Fruit fly (Drosophila melanogaster) whole organism, embryonic: Measurements from ENCODE around the gene CG8509.

Experiments used
- ATbp ChIP-seq: fragments of 200-800 bp; sonication (Bioruptor generic); optimal IDR thresholded peaks from 2 replicates; lab custom pipeline; 2017; ENCODE audit warnings: missing biosample characterization, mild to moderate bottlenecking, missing genetic modification characterization, missing genetic modification reagents
- Atf3 ChIP-seq: fragments of 200-800 bp; sonication (Bioruptor generic); optimal IDR thresholded peaks from 3 replicates; lab custom pipeline; 2016; ENCODE audit warnings: missing biosample characterization, missing genetic modification characterization
- CG10366 ChIP-seq: fragments of 200-800 bp; sonication (Bioruptor generic); IDR thresholded peaks from 2 replicates; pipeline ENCODE4 v1.3.6; 2022; ENCODE audit warnings: missing biosample characterization, missing genetic modification characterization
- CG10462 ChIP-seq: fragments of 200-800 bp; sonication (Bioruptor generic); optimal IDR thresholded peaks from 2 replicates; lab custom pipeline; 2016; ENCODE audit warnings: missing biosample characterization, missing genetic modification characterization
- CG10543 ChIP-seq: fragments of 200-800 bp; sonication (Bioruptor generic); optimal IDR thresholded peaks from 3 replicates; lab custom pipeline; 2017; ENCODE audit warnings: missing biosample characterization, mild to moderate bottlenecking, missing genetic modification characterization, moderate library complexity
- CG11093 ChIP-seq: fragments of 200-800 bp; sonication (Bioruptor generic); IDR thresholded peaks from 3 replicates; pipeline ENCODE4 v1.3.6; 2022; ENCODE audit warnings: missing biosample characterization, missing genetic modification characterization
- CG11560 ChIP-seq: fragments of 200-800 bp; sonication (Bioruptor generic); IDR thresholded peaks from 3 replicates; pipeline ENCODE4 v1.3.6; 2022; ENCODE audit warnings: missing biosample characterization, missing genetic modification characterization
- CG13894 ChIP-seq: fragments of 200-800 bp; sonication (Bioruptor generic); optimal IDR thresholded peaks from 3 replicates; lab custom pipeline; 2018; ENCODE audit warnings: missing biosample characterization, mild to moderate bottlenecking, missing genetic modification characterization, moderate library complexity
- CG14014 ChIP-seq: fragments of 200-800 bp; sonication (Bioruptor generic); IDR thresholded peaks from 2 replicates; pipeline ENCODE4 v1.3.6; 2022; ENCODE audit warnings: missing biosample characterization, missing genetic modification characterization
- CG14710 ChIP-seq: fragments of 200-800 bp; sonication (Bioruptor generic); optimal IDR thresholded peaks from 3 replicates; lab custom pipeline; 2019; ENCODE audit warnings: missing biosample characterization, mild to moderate bottlenecking, missing genetic modification characterization, moderate library complexity
- CG14860 ChIP-seq: fragments of 200-800 bp; sonication (Bioruptor generic); IDR thresholded peaks from 3 replicates; pipeline ENCODE4 v1.3.6; 2022; ENCODE audit warnings: missing biosample characterization, missing genetic modification characterization; ENCODE audit not compliant: partially characterized antibody
- CG17361 ChIP-seq: fragments of 200-800 bp; sonication (Bioruptor generic); IDR thresholded peaks from 3 replicates; pipeline ENCODE4 v1.3.6; 2022; ENCODE audit warnings: missing biosample characterization, missing genetic modification characterization
- CG18599 ChIP-seq: fragments of 200-800 bp; sonication (Bioruptor generic); optimal IDR thresholded peaks from 3 replicates; lab custom pipeline; 2017; ENCODE audit warnings: missing biosample characterization, missing genetic modification characterization, mild to moderate bottlenecking, moderate library complexity, missing genetic modification reagents
- CG30431 ChIP-seq: fragments of 200-800 bp; sonication (Bioruptor generic); optimal IDR thresholded peaks from 2 replicates; lab custom pipeline; 2017; ENCODE audit warnings: missing biosample characterization, missing genetic modification characterization
- CG3726 ChIP-seq: fragments of 200-800 bp; sonication (Bioruptor generic); IDR thresholded peaks from 3 replicates; pipeline ENCODE4, ENCODE4 v1.3.6; 2022; ENCODE audit warnings: missing biosample characterization, missing genetic modification characterization
- CG4328 ChIP-seq: fragments of 200-800 bp; sonication (Bioruptor generic); optimal IDR thresholded peaks from 3 replicates; lab custom pipeline; 2017; ENCODE audit warnings: missing biosample characterization, missing genetic modification reagents, missing genetic modification characterization
- CG4730 ChIP-seq: fragments of 200-800 bp; sonication (Bioruptor generic); IDR thresholded peaks from 2 replicates; pipeline ENCODE4 v1.3.6; 2022; ENCODE audit warnings: missing biosample characterization, missing genetic modification characterization
- CG7928 ChIP-seq: fragments of 200-800 bp; sonication (Bioruptor generic); optimal IDR thresholded peaks from 2 replicates; lab custom pipeline; 2017; ENCODE audit warnings: missing biosample characterization, mild to moderate bottlenecking, missing genetic modification characterization
- CG7987 ChIP-seq: fragments of 200-800 bp; sonication (Bioruptor generic); optimal IDR thresholded peaks from 2 replicates; lab custom pipeline; 2018; ENCODE audit warnings: missing biosample characterization, mild to moderate bottlenecking, missing genetic modification characterization, moderate library complexity
- CG8388 ChIP-seq: fragments of 200-800 bp; sonication (Bioruptor generic); optimal IDR thresholded peaks from 2 replicates; lab custom pipeline; 2019; ENCODE audit warnings: missing biosample characterization, mild to moderate bottlenecking, missing genetic modification characterization, moderate library complexity
- Dbx ChIP-seq: fragments of 200-800 bp; sonication (Bioruptor generic); IDR thresholded peaks from 3 replicates; pipeline ENCODE4 v1.3.6; 2022; ENCODE audit warnings: missing biosample characterization, missing genetic modification characterization
- Doc2 ChIP-seq: fragments of 200-800 bp; sonication (Bioruptor generic); IDR thresholded peaks from 2 replicates; pipeline ENCODE4 v1.3.6; 2022; ENCODE audit warnings: missing biosample characterization, missing genetic modification characterization
- Dref ChIP-seq: fragments of 200-800 bp; sonication (Bioruptor generic); IDR thresholded peaks from 2 replicates; pipeline ENCODE4 v1.3.6; 2022; ENCODE audit warnings: missing biosample characterization, missing genetic modification characterization
- Lim3 ChIP-seq: fragments of 200-800 bp; sonication (Bioruptor generic); IDR thresholded peaks from 2 replicates; pipeline ENCODE4 v1.3.6; 2022; ENCODE audit warnings: missing biosample characterization, missing genetic modification characterization
- Max ChIP-seq: fragments of 200-800 bp; sonication (Bioruptor generic); optimal IDR thresholded peaks from 2 replicates; lab custom pipeline; 2016; ENCODE audit warnings: missing biosample characterization, mild to moderate bottlenecking, missing genetic modification characterization
- Myb ChIP-seq: fragments of 200-800 bp; sonication (Bioruptor generic); optimal IDR thresholded peaks from 2 replicates; lab custom pipeline; 2016; ENCODE audit warnings: missing biosample characterization, missing genetic modification characterization
- Nf-YC ChIP-seq: fragments of 200-800 bp; optimal IDR thresholded peaks from 3 replicates; lab custom pipeline; 2019; ENCODE audit warnings: missing biosample characterization, mild to moderate bottlenecking, missing genetic modification characterization, moderate library complexity
- Opbp ChIP-seq: fragments of 200-800 bp; sonication (Bioruptor generic); IDR thresholded peaks from 3 replicates; pipeline ENCODE4 v1.3.6; 2022; ENCODE audit warnings: missing biosample characterization, missing genetic modification characterization; ENCODE audit not compliant: partially characterized antibody
- Spps ChIP-seq: fragments of 200-800 bp; sonication (Bioruptor generic); optimal IDR thresholded peaks from 2 replicates; lab custom pipeline; 2018; ENCODE audit warnings: missing biosample characterization, mild to moderate bottlenecking, missing genetic modification characterization
- Xbp1 ChIP-seq: fragments of 200-800 bp; sonication (Bioruptor generic); optimal IDR thresholded peaks from 3 replicates; lab custom pipeline; 2016; ENCODE audit warnings: missing biosample characterization, mild to moderate bottlenecking, missing genetic modification characterization
- ato ChIP-seq: fragments of 200-800 bp; sonication (Bioruptor generic); IDR thresholded peaks from 2 replicates; pipeline ENCODE4 v1.3.6; 2022; ENCODE audit warnings: missing biosample characterization, missing genetic modification characterization; ENCODE audit not compliant: partially characterized antibody
- bbx ChIP-seq: fragments of 200-800 bp; sonication (Bioruptor generic); IDR thresholded peaks from 2 replicates; pipeline ENCODE4 v1.3.6; 2022; ENCODE audit warnings: missing biosample characterization, missing genetic modification characterization; ENCODE audit not compliant: partially characterized antibody
- cg ChIP-seq: fragments of 200-800 bp; sonication (Bioruptor generic); optimal IDR thresholded peaks from 3 replicates; lab custom pipeline; 2019; ENCODE audit warnings: missing biosample characterization, mild to moderate bottlenecking, missing genetic modification characterization, moderate library complexity
- ci ChIP-seq: fragments of 200-800 bp; sonication (Bioruptor generic); IDR thresholded peaks from 3 replicates; pipeline ENCODE4 v1.3.6; 2022; ENCODE audit warnings: missing biosample characterization, missing genetic modification characterization
- crc ChIP-seq: fragments of 200-800 bp; sonication (Bioruptor generic); optimal IDR thresholded peaks from 2 replicates; lab custom pipeline; 2016; ENCODE audit warnings: missing biosample characterization, missing genetic modification characterization
- cwo ChIP-seq: fragments of 200-800 bp; sonication (Bioruptor generic); optimal IDR thresholded peaks from 3 replicates; lab custom pipeline; 2017; ENCODE audit warnings: missing biosample characterization, missing genetic modification characterization, mild to moderate bottlenecking, moderate library complexity, missing genetic modification reagents
- dpn ChIP-seq, 2 experiments: fragments of 200-800 bp; sonication (Bioruptor generic); optimal IDR thresholded peaks; 3 replicates each; lab custom pipeline; 2016; ENCODE audit warnings: missing biosample characterization in 2 of 2, missing genetic modification characterization in 2 of 2
- en ChIP-seq: fragments of 200-800 bp; sonication (Bioruptor generic); optimal IDR thresholded peaks from 2 replicates; lab custom pipeline; 2016; ENCODE audit warnings: missing biosample characterization, missing genetic modification characterization
- eve ChIP-seq, 2 experiments: fragments of >200 bp; optimal IDR thresholded peaks; 2 replicates each; lab custom pipeline; 2017; ENCODE audit warnings: missing biosample characterization in 2 of 2, missing genetic modification characterization in 2 of 2
- ham ChIP-seq: fragments of 200-800 bp; sonication (Bioruptor generic); IDR thresholded peaks from 2 replicates; pipeline ENCODE4 v1.3.6; 2022; ENCODE audit warnings: missing biosample characterization, missing genetic modification characterization
- jigr1 ChIP-seq: fragments of 200-800 bp; sonication (Bioruptor generic); IDR thresholded peaks from 3 replicates; pipeline ENCODE4 v1.3.6; 2022; ENCODE audit warnings: missing biosample characterization, missing genetic modification characterization
- lola ChIP-seq, 3 experiments: fragments of >200 bp in 2 of 3; fragments of 200-800 bp in 1 of 3; sonication (Bioruptor generic) in 1 of 3; optimal IDR thresholded peaks; 2 replicates each; lab custom pipeline; 2017 to 2019; ENCODE audit warnings: missing biosample characterization in 3 of 3, missing genetic modification characterization in 3 of 3, mild to moderate bottlenecking in 1 of 3, moderate library complexity in 1 of 3
- odd ChIP-seq: fragments of 200-800 bp; sonication (Bioruptor generic); optimal IDR thresholded peaks from 2 replicates; lab custom pipeline; 2017; ENCODE audit warnings: missing biosample characterization, mild to moderate bottlenecking, missing genetic modification characterization
- scrt ChIP-seq: fragments of 200-800 bp; sonication (Bioruptor generic); optimal IDR thresholded peaks from 2 replicates; lab custom pipeline; 2018; ENCODE audit warnings: missing biosample characterization, mild to moderate bottlenecking, missing genetic modification characterization, moderate library complexity
- sens ChIP-seq: fragments of 200-800 bp; sonication (Bioruptor generic); peaks from one replicate; lab custom pipeline; 2016; ENCODE audit warnings: missing biosample characterization, missing genetic modification characterization
- sob ChIP-seq: fragments of 200-800 bp; sonication (Bioruptor generic); IDR thresholded peaks from 2 replicates; pipeline ENCODE4 v1.3.6; 2022; ENCODE audit warnings: missing biosample characterization, missing genetic modification characterization
- tio ChIP-seq: fragments of 200-800 bp; sonication (Bioruptor generic); optimal IDR thresholded peaks from 2 replicates; lab custom pipeline; 2017; ENCODE audit warnings: missing biosample characterization, missing genetic modification characterization, inconsistent platforms
- wdn ChIP-seq: fragments of 200-800 bp; sonication (Bioruptor generic); IDR thresholded peaks from 2 replicates; pipeline ENCODE4 v1.3.6; 2022; ENCODE audit warnings: missing biosample characterization, missing genetic modification characterization
- wek ChIP-seq: fragments of 200-800 bp; sonication (Bioruptor generic); optimal IDR thresholded peaks from 3 replicates; lab custom pipeline; 2018; ENCODE audit warnings: missing biosample characterization, mild to moderate bottlenecking, missing genetic modification characterization, moderate library complexity

Gene CG8509

DNA sequence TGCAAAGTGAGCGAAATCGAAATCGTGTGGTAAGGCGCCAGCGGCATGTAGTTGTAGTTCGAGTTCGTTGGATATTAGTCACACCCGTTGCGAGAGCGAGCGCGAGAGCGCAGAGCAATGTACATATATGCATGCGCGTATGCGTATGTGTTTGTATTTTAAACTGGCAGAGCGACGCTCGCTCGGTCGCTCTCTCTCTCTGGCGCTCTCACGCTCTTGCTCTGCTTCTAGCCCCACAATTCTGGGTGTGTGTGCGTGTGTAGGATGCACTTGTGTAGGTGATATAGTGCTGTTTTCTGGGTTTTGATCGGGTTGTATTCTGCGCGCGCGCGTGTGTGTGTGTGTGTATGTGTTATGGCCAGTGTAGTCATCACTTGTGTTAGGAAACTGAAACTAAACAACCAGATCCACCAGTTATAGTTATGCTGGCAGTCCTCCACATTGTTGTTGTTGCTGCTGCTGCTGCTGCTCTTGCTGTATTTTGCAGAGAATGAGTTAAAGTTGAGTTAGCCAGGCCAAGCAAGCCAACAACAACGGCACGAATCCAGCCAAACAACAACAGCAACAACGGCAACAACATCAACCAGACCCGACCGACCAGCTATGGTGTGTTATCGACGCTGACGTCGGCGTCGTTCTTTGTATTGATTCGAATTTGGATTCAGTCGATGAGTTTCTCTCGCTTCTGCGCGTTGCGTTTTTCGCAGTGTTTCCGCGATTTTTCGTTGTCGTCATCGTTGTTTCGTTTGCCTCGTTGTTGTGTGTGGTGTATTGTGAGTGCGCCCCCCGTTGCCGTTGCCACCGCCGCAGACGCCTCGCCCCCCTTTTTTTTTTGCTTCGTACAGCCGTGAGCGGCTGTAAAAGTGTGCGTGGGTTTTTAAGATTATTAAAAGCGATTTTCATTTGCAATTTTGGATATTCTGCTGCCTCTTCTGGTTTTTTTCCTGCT lies 2.6 kb downstream of the CG8509 start (continued):
- TF ChIP-seq CG10462 (GFP tag; lab: Kevin White, UChicago) (no peak), Lim3 (no peak), CG14710 (tag; lab: Kevin White, UChicago) (peak; percentile 10), wdn (no peak), ci (no peak; the same call in 2 of the 3 replicates), ATbp (GFP tag; lab: Kevin White, UChicago) (no peak), cg (GFP tag; lab: Kevin White, UChicago) (peak; percentile 99), CG17361 (GFP tag; lab: Robert Waterston, UW) (no peak), Dref (GFP tag; lab: Robert Waterston, UW) (no peak; the same call in 1 of the 2 replicates), CG14860 (GFP tag; lab: Robert Waterston, UW) (no peak), wek (GFP tag; lab: Kevin White, UChicago) (no peak), Atf3 (GFP tag; lab: Kevin White, UChicago) (no peak), sob (GFP tag; lab: Robert Waterston, UW) (no peak), jigr1 (GFP tag; lab: Robert Waterston, UW) (no peak), cwo (GFP tag; lab: Kevin White, UChicago) (no peak), Max (GFP tag; lab: Kevin White, UChicago) (no peak), CG11560 (tag; lab: Robert Waterston, UW) (no peak), dpn (GFP tag; optimal IDR thresholded peaks at IDR 0.05; lab: Kevin White, UChicago) (no peak), CG11093 (no peak), Dbx (peak; percentile 46; the same call in 1 of the 3 replicates), Nf-YC (peak; percentile 52), sens (peak; percentile 7), crc (GFP tag; lab: Kevin White, UChicago) (no peak), CG8388 (GFP tag; lab: Kevin White, UChicago) (no peak), Opbp (GFP tag; lab: Robert Waterston, UW) (no peak), tio (GFP tag; lab: Kevin White, UChicago) (no peak), scrt (GFP tag; lab: Kevin White, UChicago) (no peak), ham (no peak), CG3726 (GFP tag; lab: Robert Waterston, UW) (no peak), CG10543 (GFP tag; lab: Kevin White, UChicago) (peak; percentile 66), CG13894 (tag; lab: Kevin White, UChicago) (no peak), CG7987 (GFP tag; lab: Kevin White, UChicago) (no peak), Xbp1 (GFP tag; lab: Kevin White, UChicago) (no peak), odd (GFP tag; lab: Kevin White, UChicago) (no peak), eve (GFP tag; optimal IDR thresholded peaks at IDR 0.05; lab: Kevin White, UChicago) (no peak), CG4328 (GFP tag; lab: Kevin White, UChicago) (no peak), CG10366 (GFP tag; lab: Robert Waterston, UW) (no peak), CG18599 (GFP tag; lab: Kevin White, UChicago) (peak; percentile 10), ato (GFP tag; lab: Robert Waterston, UW) (no peak), Myb (GFP tag; lab: Kevin White, UChicago) (no peak), bbx (GFP tag; lab: Robert Waterston, UW) (peak; percentile 12; the same call in 1 of the 2 replicates), Doc2 (GFP tag; lab: Robert Waterston, UW) (no peak), CG7928 (no peak), CG4730 (GFP tag; lab: Robert Waterston, UW) (no peak), Spps (tag; lab: Kevin White, UChicago) (no peak), en (GFP tag; lab: Kevin White, UChicago) (no peak), lola (GFP tag; optimal IDR thresholded peaks at IDR 0.05; lab: Kevin White, UChicago) (peak in 1 of 3 experiments; percentile 61), CG14014 (GFP tag; lab: Robert Waterston, UW) (peak; percentile 18; the same call in 1 of the 2 replicates), CG30431 (GFP tag; lab: Kevin White, UChicago) (no peak)
